Worm (Caenorhabditis elegans): ENCODE results near the gene pqn-62.

The pqn-62 gene

ce11 chrX:5195462-5196160 is at the start of gene pqn-62:
pqn-62 (plus strand) TSS chrX:5196110.
- TF ChIP-seq aptf-3 (GFP tag; IDR thresholded peaks at IDR 0.05) (no peak), unc-130 (GFP tag; optimal IDR thresholded peaks at IDR 0.05) (no peak), attf-5 (GFP tag; optimal IDR thresholded peaks at IDR 0.05) (no peak), snpc-1.1 (tag; optimal IDR thresholded peaks at IDR 0.05; ENCODE audit: insufficient read depth) (no peak), F23B12.7 (tag; optimal IDR thresholded peaks at IDR 0.05; ENCODE audit: insufficient read depth) (no peak)

ce11 chrX:5147918-5148317 is 48.0 kb upstream of the pqn-62 start, which contains the start of gene C31H2.14:
C31H2.14 (plus strand) TSS chrX:5148218.
- no peak for TF ChIP-seq F39B2.1 (GFP tag; IDR thresholded peaks at IDR 0.05)
- TF ChIP-seq Y56A3A.18 (GFP tag; IDR thresholded peaks at IDR 0.05) = no peak
- no peak for TF ChIP-seq lsl-1 (GFP tag; optimal IDR thresholded peaks at IDR 0.05)
- no peak for TF ChIP-seq lin-35 (GFP tag; optimal IDR thresholded peaks at IDR 0.05)
- no peak for TF ChIP-seq snpc-4 (GFP tag; optimal IDR thresholded peaks at IDR 0.05)
- TF ChIP-seq snpc-4 (tag; optimal IDR thresholded peaks at IDR 0.05) = no peak
- no peak for TF ChIP-seq ceh-40 (GFP tag; IDR thresholded peaks at IDR 0.05)
- no peak for TF ChIP-seq repo-1 (tag; optimal IDR thresholded peaks at IDR 0.05)
- no peak for TF ChIP-seq hrde-1 (tag; optimal IDR thresholded peaks at IDR 0.05; ENCODE audit: borderline replicate concordance)
- TF ChIP-seq lag-1 (GFP tag; IDR thresholded peaks at IDR 0.05) = no peak
- no peak for TF ChIP-seq chd-7 (tag; optimal IDR thresholded peaks at IDR 0.05)
- no peak for TF ChIP-seq D2030.7 (GFP tag; IDR thresholded peaks at IDR 0.05)
- TF ChIP-seq ekl-4 (GFP tag; IDR thresholded peaks at IDR 0.05) = no peak
- TF ChIP-seq F33H1.4 (GFP tag; IDR thresholded peaks at IDR 0.05) = no peak
- no peak for TF ChIP-seq sea-2 (GFP tag; IDR thresholded peaks at IDR 0.05)

- TF ChIP-seq F22D6.2 (tag; optimal IDR thresholded peaks at IDR 0.05) = no peak
- TF ChIP-seq egrh-3 (GFP tag; IDR thresholded peaks at IDR 0.05) = no peak
- TF ChIP-seq mes-4 (tag; optimal IDR thresholded peaks at IDR 0.05) = no peak
- TF ChIP-seq lin-40 (tag; optimal IDR thresholded peaks at IDR 0.05) = no peak
These were observed 45.5 kb upstream of the pqn-62 start, which contains the start of gene dpy-8 for ce11 chrX:5150389-5150788. dpy-8 (minus strand) TSS chrX:5150476.

- TF ChIP-seq madf-10 (tag; optimal IDR thresholded peaks at IDR 0.05) = no peak
- TF ChIP-seq lin-26 (GFP tag; IDR thresholded peaks at IDR 0.05) = no peak
- TF ChIP-seq C17E4.6 (GFP tag; IDR thresholded peaks at IDR 0.05) = no peak
- TF ChIP-seq K11D2.4 (GFP tag; IDR thresholded peaks at IDR 0.05) = no peak
- no peak for TF ChIP-seq nhr-27 (tag; optimal IDR thresholded peaks at IDR 0.05)
- TF ChIP-seq rpc-1 (optimal IDR thresholded peaks at IDR 0.05) = no peak
- TF ChIP-seq rpc-1 (tag; optimal IDR thresholded peaks at IDR 0.05) = no peak
- TF ChIP-seq aptf-3 (GFP tag; IDR thresholded peaks at IDR 0.05) = no peak
These were observed 44.5 kb upstream of the pqn-62 start for ce11 chrX:5151403-5151802.

ce11 chrX:5151866-5152265 is 44.0 kb upstream of the pqn-62 start:
- TF ChIP-seq ama-1 (optimal IDR thresholded peaks at IDR 0.05) = no peak
- no peak for TF ChIP-seq ama-1 (GFP tag; optimal IDR thresholded peaks at IDR 0.05)

Measured in whole organism, young adult.